Fruit fly (Drosophila melanogaster) whole organism, embryonic: ENCODE data around the gene Pxd.

Experiments used
- Awh ChIP-seq: fragments of 200-800 bp; sonication (Bioruptor generic); IDR thresholded peaks from 2 replicates; pipeline ENCODE4, ENCODE4 v1.3.6; 2022; ENCODE audit warnings: missing biosample characterization, missing genetic modification characterization
- Bdp1 ChIP-seq: fragments of 200-800 bp; sonication (Bioruptor generic); optimal IDR thresholded peaks from 3 replicates; lab custom pipeline; 2016; ENCODE audit warnings: missing biosample characterization, missing genetic modification characterization
- C15 ChIP-seq: fragments of 200-800 bp; sonication (Bioruptor generic); IDR thresholded peaks from 3 replicates; pipeline ENCODE4 v1.3.6; 2022; ENCODE audit warnings: missing biosample characterization, missing genetic modification characterization
- CG10209 ChIP-seq: fragments of 200-800 bp; sonication (Bioruptor generic); optimal IDR thresholded peaks from 3 replicates; lab custom pipeline; 2017; ENCODE audit warnings: missing biosample characterization, mild to moderate bottlenecking, missing genetic modification characterization, missing genetic modification reagents
- CG10543 ChIP-seq: fragments of 200-800 bp; sonication (Bioruptor generic); optimal IDR thresholded peaks from 3 replicates; lab custom pipeline; 2017; ENCODE audit warnings: missing biosample characterization, mild to moderate bottlenecking, missing genetic modification characterization, moderate library complexity
- CG11085 ChIP-seq: fragments of 200-800 bp; sonication (Bioruptor generic); IDR thresholded peaks from 2 replicates; pipeline ENCODE4 v1.3.6; 2022; ENCODE audit warnings: missing biosample characterization, missing genetic modification characterization
- CG11247 ChIP-seq: fragments of 200-800 bp; sonication (Bioruptor generic); IDR thresholded peaks from 2 replicates; pipeline ENCODE4 v1.3.6; 2022; ENCODE audit warnings: missing biosample characterization, missing genetic modification characterization
- CG11398 ChIP-seq: fragments of 200-800 bp; sonication (Bioruptor generic); optimal IDR thresholded peaks from 2 replicates; lab custom pipeline; 2016; ENCODE audit warnings: missing biosample characterization, missing genetic modification characterization
- CG12769 ChIP-seq: fragments of 200-800 bp; sonication (Bioruptor generic); optimal IDR thresholded peaks from 2 replicates; lab custom pipeline; 2019; ENCODE audit warnings: missing biosample characterization, mild to moderate bottlenecking, missing genetic modification characterization, moderate library complexity
- CG13123 ChIP-seq: fragments of 200-800 bp; sonication (Bioruptor generic); optimal IDR thresholded peaks from 2 replicates; lab custom pipeline; 2016; ENCODE audit warnings: missing biosample characterization, missing genetic modification characterization
- CG16813 ChIP-seq: fragments of 200-800 bp; sonication (Bioruptor generic); IDR thresholded peaks from 3 replicates; pipeline ENCODE4 v1.3.6; 2022; ENCODE audit warnings: missing biosample characterization, missing genetic modification characterization; ENCODE audit not compliant: partially characterized antibody
- CG1792 ChIP-seq: fragments of 200-800 bp; sonication (Bioruptor generic); optimal IDR thresholded peaks from 2 replicates; lab custom pipeline; 2016; ENCODE audit warnings: missing biosample characterization, missing genetic modification characterization
- CG18764 ChIP-seq: fragments of 200-800 bp; sonication (Bioruptor generic); optimal IDR thresholded peaks from 3 replicates; lab custom pipeline; 2016; ENCODE audit warnings: missing biosample characterization, missing genetic modification characterization
- CG2712 ChIP-seq: fragments of 200-800 bp; optimal IDR thresholded peaks from 3 replicates; lab custom pipeline; 2019; ENCODE audit warnings: missing biosample characterization, mild to moderate bottlenecking, missing genetic modification characterization, moderate library complexity
- CG3065 ChIP-seq: fragments of 200-800 bp; sonication (Bioruptor generic); optimal IDR thresholded peaks from 2 replicates; lab custom pipeline; 2016; ENCODE audit warnings: missing biosample characterization, missing genetic modification characterization
- CG3281 ChIP-seq: fragments of 200-800 bp; sonication (Bioruptor generic); optimal IDR thresholded peaks from 3 replicates; lab custom pipeline; 2017; ENCODE audit warnings: missing biosample characterization, mild to moderate bottlenecking, missing genetic modification characterization
- CG3726 ChIP-seq: fragments of 200-800 bp; sonication (Bioruptor generic); IDR thresholded peaks from 3 replicates; pipeline ENCODE4, ENCODE4 v1.3.6; 2022; ENCODE audit warnings: missing biosample characterization, missing genetic modification characterization
- CG4328 ChIP-seq: fragments of 200-800 bp; sonication (Bioruptor generic); optimal IDR thresholded peaks from 3 replicates; lab custom pipeline; 2017; ENCODE audit warnings: missing biosample characterization, missing genetic modification reagents, missing genetic modification characterization
- CG7357 ChIP-seq: fragments of 200-800 bp; sonication (Bioruptor generic); IDR thresholded peaks from 3 replicates; pipeline ENCODE4 v1.3.6; 2022; ENCODE audit warnings: missing biosample characterization, missing genetic modification characterization
- CG8089 ChIP-seq: fragments of 200-800 bp; sonication (Bioruptor generic); optimal IDR thresholded peaks from 3 replicates; lab custom pipeline; 2016; ENCODE audit warnings: missing biosample characterization, missing genetic modification characterization
- CG8359 ChIP-seq: fragments of 200-800 bp; sonication (Bioruptor generic); optimal IDR thresholded peaks from 2 replicates; lab custom pipeline; 2017; ENCODE audit warnings: missing biosample characterization, mild to moderate bottlenecking, missing genetic modification characterization, borderline replicate concordance
- Camta ChIP-seq: fragments of 200-800 bp; sonication (Bioruptor generic); optimal IDR thresholded peaks from 2 replicates; lab custom pipeline; 2016; ENCODE audit warnings: missing biosample characterization, missing genetic modification characterization
- Dfd ChIP-seq, 2 experiments: fragments of >200 bp; optimal IDR thresholded peaks; 2 replicates each; lab custom pipeline; 2017; ENCODE audit warnings: missing biosample characterization in 2 of 2, missing genetic modification characterization in 2 of 2
- Hand ChIP-seq: fragments of 200-800 bp; sonication (Bioruptor generic); optimal IDR thresholded peaks from 2 replicates; lab custom pipeline; 2017; ENCODE audit warnings: mild to moderate bottlenecking, missing biosample characterization, missing genetic modification reagents, missing genetic modification characterization
- HmgZ ChIP-seq: fragments of 200-800 bp; sonication (Bioruptor generic); optimal IDR thresholded peaks from 2 replicates; lab custom pipeline; 2018; ENCODE audit warnings: missing biosample characterization, mild to moderate bottlenecking, missing genetic modification characterization
- Max ChIP-seq: fragments of 200-800 bp; sonication (Bioruptor generic); optimal IDR thresholded peaks from 2 replicates; lab custom pipeline; 2016; ENCODE audit warnings: missing biosample characterization, mild to moderate bottlenecking, missing genetic modification characterization
- NK7.1 ChIP-seq: fragments of 200-800 bp; sonication (Bioruptor generic); optimal IDR thresholded peaks from 3 replicates; lab custom pipeline; 2016; ENCODE audit warnings: missing biosample characterization, missing genetic modification characterization
- Pdp1 ChIP-seq, 2 experiments: fragments of 200-800 bp; sonication (Bioruptor generic); optimal IDR thresholded peaks; 3 replicates each; lab custom pipeline; 2016; ENCODE audit warnings: missing biosample characterization in 2 of 2, missing genetic modification characterization in 2 of 2, mild to moderate bottlenecking in 1 of 2, moderate library complexity in 1 of 2
- Spps ChIP-seq: fragments of 200-800 bp; sonication (Bioruptor generic); optimal IDR thresholded peaks from 2 replicates; lab custom pipeline; 2018; ENCODE audit warnings: missing biosample characterization, mild to moderate bottlenecking, missing genetic modification characterization
- Ssrp ChIP-seq: fragments of 200-800 bp; sonication (Bioruptor generic); optimal IDR thresholded peaks from 2 replicates; lab custom pipeline; 2018; ENCODE audit warnings: missing biosample characterization, mild to moderate bottlenecking, missing genetic modification characterization, moderate library complexity
- btn ChIP-seq: fragments of 200-800 bp; sonication (Bioruptor generic); optimal IDR thresholded peaks from 2 replicates; lab custom pipeline; 2016; ENCODE audit warnings: missing biosample characterization, missing genetic modification characterization
- chm ChIP-seq: fragments of 200-800 bp; sonication (Bioruptor generic); IDR thresholded peaks from 2 replicates; pipeline ENCODE4 v1.3.6; 2022; ENCODE audit warnings: missing biosample characterization, missing genetic modification characterization
- crc ChIP-seq: fragments of 200-800 bp; sonication (Bioruptor generic); optimal IDR thresholded peaks from 2 replicates; lab custom pipeline; 2016; ENCODE audit warnings: missing biosample characterization, missing genetic modification characterization
- crp ChIP-seq, 2 experiments: fragments of 200-800 bp; sonication (Bioruptor generic); optimal IDR thresholded peaks; 2 replicates in 1 of 2; 3 replicates in 1 of 2; lab custom pipeline; 2017; ENCODE audit warnings: missing biosample characterization in 2 of 2, missing genetic modification characterization in 2 of 2, mild to moderate bottlenecking in 1 of 2, moderate library complexity in 1 of 2
- cwo ChIP-seq: fragments of 200-800 bp; sonication (Bioruptor generic); optimal IDR thresholded peaks from 3 replicates; lab custom pipeline; 2017; ENCODE audit warnings: missing biosample characterization, missing genetic modification characterization, mild to moderate bottlenecking, moderate library complexity, missing genetic modification reagents
- dan ChIP-seq: fragments of 200-800 bp; sonication (Bioruptor generic); IDR thresholded peaks from 2 replicates; pipeline ENCODE4 v1.3.6; 2022; ENCODE audit warnings: missing biosample characterization, missing genetic modification characterization
- ewg ChIP-seq: fragments of 200-800 bp; sonication (Bioruptor generic); optimal IDR thresholded peaks from 3 replicates; lab custom pipeline; 2017; ENCODE audit warnings: mild to moderate bottlenecking, missing biosample characterization, missing genetic modification reagents, missing genetic modification characterization
- ftz-f1 ChIP-seq: fragments of 200-800 bp; sonication (Bioruptor generic); optimal IDR thresholded peaks from 2 replicates; lab custom pipeline; 2016; ENCODE audit warnings: missing biosample characterization, missing genetic modification characterization
- gfzf ChIP-seq: fragments of 200-800 bp; sonication (Bioruptor generic); optimal IDR thresholded peaks from 2 replicates; lab custom pipeline; 2016; ENCODE audit warnings: missing biosample characterization, mild to moderate bottlenecking, missing genetic modification characterization, moderate library complexity
- h ChIP-seq: fragments of >200 bp; optimal IDR thresholded peaks from 2 replicates; lab custom pipeline; 2017
- hb ChIP-seq: fragments of 200-800 bp; sonication (Bioruptor generic); IDR thresholded peaks from 3 replicates; pipeline ENCODE4 v1.3.6; 2022; ENCODE audit warnings: missing biosample characterization, missing genetic modification characterization; ENCODE audit not compliant: partially characterized antibody
- her ChIP-seq: fragments of 200-800 bp; sonication (Bioruptor generic); optimal IDR thresholded peaks from 2 replicates; lab custom pipeline; 2016; ENCODE audit warnings: missing biosample characterization, missing genetic modification characterization
- hth ChIP-seq: fragments of >200 bp; optimal IDR thresholded peaks from 2 replicates; lab custom pipeline; 2017; ENCODE audit warnings: inconsistent platforms
- lbe ChIP-seq: fragments of 200-800 bp; sonication (Bioruptor generic); optimal IDR thresholded peaks from 2 replicates; lab custom pipeline; 2016; ENCODE audit warnings: missing biosample characterization, mild to moderate bottlenecking, missing genetic modification characterization
- nmo ChIP-seq: fragments of 200-800 bp; sonication (Bioruptor generic); optimal IDR thresholded peaks from 2 replicates; lab custom pipeline; 2018; ENCODE audit warnings: missing biosample characterization, mild to moderate bottlenecking, missing genetic modification characterization, moderate library complexity
- prd ChIP-seq, 3 experiments: fragments of >200 bp in 2 of 3; fragments of 200-800 bp in 1 of 3; sonication (Bioruptor generic) in 1 of 3; optimal IDR thresholded peaks in 2 of 3; IDR thresholded peaks in 1 of 3; 2 replicates in 2 of 3; 3 replicates in 1 of 3; pipeline versions ENCODE4 v1.3.6 to Lab custom; 2017 to 2022; ENCODE audit warnings: missing biosample characterization in 1 of 3, missing genetic modification characterization in 1 of 3
- psq ChIP-seq: fragments of 200-800 bp; sonication (Bioruptor generic); optimal IDR thresholded peaks from 2 replicates; lab custom pipeline; 2017; ENCODE audit warnings: missing biosample characterization, missing genetic modification characterization
- sens ChIP-seq: fragments of 200-800 bp; sonication (Bioruptor generic); peaks from one replicate; lab custom pipeline; 2016; ENCODE audit warnings: missing biosample characterization, missing genetic modification characterization
- tup ChIP-seq: fragments of 200-800 bp; sonication (Bioruptor generic); optimal IDR thresholded peaks from 2 replicates; lab custom pipeline; 2016; ENCODE audit warnings: missing biosample characterization, mild to moderate bottlenecking, missing genetic modification characterization, moderate library complexity
- vnd ChIP-seq: fragments of 200-800 bp; sonication (Bioruptor generic); IDR thresholded peaks from 3 replicates; pipeline ENCODE4 v1.3.6; 2022; ENCODE audit warnings: missing biosample characterization, missing genetic modification characterization; ENCODE audit not compliant: partially characterized antibody

Gene Pxd

dm6 chr3R:17072526-17073114, 58.2 kb downstream of the Pxd start, which contains the start of the genes Ns1 and mRpS11 (continued):
- TF ChIP-seq Spps (tag; lab: Kevin White, UChicago) (no peak), CG4328 (GFP tag; lab: Kevin White, UChicago) (peak; percentile 4), Pdp1 (GFP tag; optimal IDR thresholded peaks at IDR 0.05; lab: Kevin White, UChicago) (peak in 1 of 2 experiments; percentile 100), ewg (GFP tag; lab: Kevin White, UChicago) (peak; percentile 20), CG13123 (GFP tag; lab: Kevin White, UChicago) (no peak), btn (GFP tag; lab: Kevin White, UChicago) (no peak), CG12769 (tag; lab: Kevin White, UChicago) (peak; percentile 57), CG2712 (peak; percentile 29), CG3281 (GFP tag; lab: Kevin White, UChicago) (peak; percentile 34), CG10543 (GFP tag; lab: Kevin White, UChicago) (peak; percentile 32), Hand (no peak), crc (no peak), tup (GFP tag; lab: Kevin White, UChicago) (no peak), crp (GFP tag; optimal IDR thresholded peaks at IDR 0.05; lab: Kevin White, UChicago) (peak in 1 of 2 experiments; percentile 40), CG3065 (GFP tag; lab: Kevin White, UChicago) (peak; percentile 37), hb (GFP tag; lab: Robert Waterston, UW) (no peak), gfzf (GFP tag; lab: Kevin White, UChicago) (peak; percentile 20), h (lab: Kevin White, UChicago) (no peak), chm (GFP tag; lab: Robert Waterston, UW) (peak; percentile 50; the same call in 1 of the 2 replicates), sens (peak; percentile 66), prd (optimal IDR thresholded peaks at IDR 0.05; lab: Kevin White, UChicago) (no peak), prd (GFP tag; IDR thresholded peaks at IDR 0.05; lab: Robert Waterston, UW) (peak; percentile 43; the same call in 1 of the 3 replicates), CG18764 (GFP tag; lab: Kevin White, UChicago) (no peak), CG11247 (GFP tag; lab: Robert Waterston, UW) (0 out of 2 replicates have a peak, but pooled peaks have one; percentile 30), nmo (GFP tag; lab: Kevin White, UChicago) (peak; percentile 57), psq (GFP tag; lab: Kevin White, UChicago) (no peak), Camta (GFP tag; lab: Kevin White, UChicago) (no peak), cwo (peak; percentile 85), HmgZ (tag; lab: Kevin White, UChicago) (peak; percentile 81), CG11085 (GFP tag; lab: Robert Waterston, UW) (no peak), CG3726 (GFP tag; lab: Robert Waterston, UW) (no peak), CG8359 (GFP tag; lab: Kevin White, UChicago) (no peak), Awh (GFP tag; lab: Robert Waterston, UW) (no peak), lbe (GFP tag; lab: Kevin White, UChicago) (no peak), CG8089 (no peak), vnd (GFP tag; lab: Robert Waterston, UW) (no peak), hth (lab: Kevin White, UChicago) (no peak), dan (no peak), Bdp1 (GFP tag; lab: Kevin White, UChicago) (no peak), her (GFP tag; lab: Kevin White, UChicago) (peak; percentile 36), Ssrp (no peak), Max (GFP tag; lab: Kevin White, UChicago) (peak; percentile 93), CG1792 (no peak), CG7357 (no peak), C15 (no peak), CG11398 (GFP tag; lab: Kevin White, UChicago) (peak; percentile 1), Dfd (GFP tag; optimal IDR thresholded peaks at IDR 0.05; lab: Kevin White, UChicago) (no peak), CG10209 (GFP tag; lab: Kevin White, UChicago) (no peak), CG16813 (0 out of 3 replicates have a peak, but pooled peaks have one; percentile 13), ftz-f1 (GFP tag; lab: Kevin White, UChicago) (peak; percentile 42), NK7.1 (GFP tag; lab: Kevin White, UChicago) (no peak)
